Fruit fly (Drosophila melanogaster) whole organism, prepupa: ENCODE measurements around the gene Cen.

Source experiments
- CG10631 ChIP-seq: fragments of 200-800 bp; sonication (Bioruptor generic); optimal IDR thresholded peaks from 2 replicates; lab custom pipeline; 2016; ENCODE audit warnings: missing biosample characterization, missing genetic modification characterization
- CG10669 ChIP-seq: fragments of 200-800 bp; sonication (Bioruptor generic); optimal IDR thresholded peaks from 3 replicates; lab custom pipeline; 2018; ENCODE audit warnings: missing biosample characterization, mild to moderate bottlenecking, missing genetic modification characterization, moderate library complexity
- CG11294 ChIP-seq: fragments of 200-800 bp; sonication (Bioruptor generic); IDR thresholded peaks from 2 replicates; pipeline ENCODE4 v1.3.6; 2022; ENCODE audit warnings: missing biosample characterization, missing genetic modification characterization
- CG11762 ChIP-seq: fragments of 200-800 bp; sonication (Bioruptor generic); optimal IDR thresholded peaks from 3 replicates; lab custom pipeline; 2016; ENCODE audit warnings: missing biosample characterization, missing genetic modification characterization; ENCODE audit not compliant: insufficient read depth
- CG11902 ChIP-seq: fragments of 200-800 bp; sonication (Bioruptor generic); optimal IDR thresholded peaks from 3 replicates; lab custom pipeline; 2016; ENCODE audit warnings: missing biosample characterization, missing genetic modification characterization
- CG15336 ChIP-seq: fragments of 200-800 bp; sonication (Bioruptor generic); IDR thresholded peaks from 2 replicates; pipeline ENCODE4 v1.3.6; 2022; ENCODE audit warnings: missing biosample characterization, missing genetic modification characterization
- CG1621 ChIP-seq: fragments of 200-800 bp; sonication (Bioruptor generic); optimal IDR thresholded peaks from 3 replicates; lab custom pipeline; 2018; ENCODE audit warnings: missing biosample characterization, mild to moderate bottlenecking, missing genetic modification characterization
- CG16779 ChIP-seq: fragments of 200-800 bp; sonication (Bioruptor generic); optimal IDR thresholded peaks from 3 replicates; lab custom pipeline; 2017; ENCODE audit warnings: missing biosample characterization, mild to moderate bottlenecking, missing genetic modification characterization
- CG3032 ChIP-seq: fragments of 200-800 bp; optimal IDR thresholded peaks from 2 replicates; lab custom pipeline; 2019; ENCODE audit warnings: missing biosample characterization, mild to moderate bottlenecking, missing genetic modification characterization, moderate library complexity
- CG32006 ChIP-seq: fragments of 200-800 bp; sonication (Bioruptor generic); optimal IDR thresholded peaks from 3 replicates; lab custom pipeline; 2017; ENCODE audit warnings: missing biosample characterization, mild to moderate bottlenecking, missing genetic modification characterization
- CG34406 ChIP-seq: fragments of 200-800 bp; sonication (Bioruptor generic); optimal IDR thresholded peaks from 3 replicates; lab custom pipeline; 2016; ENCODE audit warnings: missing biosample characterization, missing genetic modification characterization
- CG3919 ChIP-seq: fragments of 200-800 bp; sonication (Bioruptor generic); optimal IDR thresholded peaks from 3 replicates; lab custom pipeline; 2016; ENCODE audit warnings: missing biosample characterization, missing genetic modification characterization
- CG4318 ChIP-seq: fragments of 200-800 bp; sonication (Bioruptor generic); optimal IDR thresholded peaks from 3 replicates; lab custom pipeline; 2017; ENCODE audit warnings: missing biosample characterization, mild to moderate bottlenecking, missing genetic modification characterization
- CG6163 ChIP-seq: fragments of 200-800 bp; sonication (Bioruptor generic); IDR thresholded peaks from 3 replicates; pipeline ENCODE4 v1.3.6; 2022; ENCODE audit warnings: missing biosample characterization, missing genetic modification characterization
- CG6792 ChIP-seq: fragments of 200-800 bp; sonication (Bioruptor generic); optimal IDR thresholded peaks from 3 replicates; lab custom pipeline; 2016; ENCODE audit warnings: missing biosample characterization, missing genetic modification characterization
- CG6808 ChIP-seq: fragments of 200-800 bp; sonication (Bioruptor generic); optimal IDR thresholded peaks from 3 replicates; lab custom pipeline; 2017; ENCODE audit warnings: missing biosample characterization, missing genetic modification characterization, mild to moderate bottlenecking, moderate library complexity, missing genetic modification reagents
- CG7368 ChIP-seq: fragments of 200-800 bp; sonication (Bioruptor generic); optimal IDR thresholded peaks from 3 replicates; lab custom pipeline; 2016; ENCODE audit warnings: missing biosample characterization, missing genetic modification characterization
- CG8119 ChIP-seq: fragments of 200-800 bp; sonication (Bioruptor generic); IDR thresholded peaks from 3 replicates; pipeline ENCODE4 v1.3.6; 2022; ENCODE audit warnings: missing biosample characterization, missing genetic modification characterization
- CG8632 ChIP-seq: fragments of 200-800 bp; sonication (Bioruptor generic); optimal IDR thresholded peaks from 3 replicates; lab custom pipeline; 2016; ENCODE audit warnings: missing biosample characterization, missing genetic modification characterization
- CG9139 ChIP-seq: fragments of 200-800 bp; sonication (Bioruptor generic); optimal IDR thresholded peaks from 3 replicates; lab custom pipeline; 2017; ENCODE audit warnings: missing biosample characterization, mild to moderate bottlenecking, missing genetic modification characterization
- Eip78C ChIP-seq: fragments of 200-800 bp; sonication (Bioruptor generic); peaks from one replicate; lab custom pipeline; 2016; ENCODE audit warnings: missing biosample characterization, missing genetic modification characterization
- Eip93F ChIP-seq: fragments of 200-800 bp; sonication (Bioruptor generic); optimal IDR thresholded peaks from 2 replicates; lab custom pipeline; 2016; ENCODE audit warnings: missing biosample characterization, mild to moderate bottlenecking, missing genetic modification characterization
- Ets21C ChIP-seq: fragments of 200-800 bp; sonication (Bioruptor generic); optimal IDR thresholded peaks from 3 replicates; lab custom pipeline; 2016; ENCODE audit warnings: missing biosample characterization, missing genetic modification characterization
- Ets96B ChIP-seq: fragments of 200-800 bp; optimal IDR thresholded peaks from 2 replicates; lab custom pipeline; 2019; ENCODE audit warnings: missing biosample characterization, mild to moderate bottlenecking, missing genetic modification characterization, moderate library complexity
- Hr38 ChIP-seq: sonication (Bioruptor generic); optimal IDR thresholded peaks from 2 replicates; lab custom pipeline; 2016; ENCODE audit warnings: missing biosample characterization, missing genetic modification characterization
- Hr39 ChIP-seq: fragments of 200-800 bp; sonication (Bioruptor generic); optimal IDR thresholded peaks from 2 replicates; lab custom pipeline; 2016; ENCODE audit warnings: missing biosample characterization, missing genetic modification characterization
- Lpt ChIP-seq: fragments of 200-800 bp; sonication (Bioruptor generic); optimal IDR thresholded peaks from 3 replicates; lab custom pipeline; 2016; ENCODE audit warnings: missing biosample characterization, missing genetic modification characterization
- Met ChIP-seq: fragments of 200-800 bp; sonication (Bioruptor generic); optimal IDR thresholded peaks from 3 replicates; lab custom pipeline; 2016; ENCODE audit warnings: missing biosample characterization, missing genetic modification characterization
- OdsH ChIP-seq: fragments of 200-800 bp; sonication (Bioruptor generic); optimal IDR thresholded peaks from 3 replicates; lab custom pipeline; 2016; ENCODE audit warnings: missing biosample characterization, missing genetic modification characterization
- Smox ChIP-seq: fragments of 200-800 bp; sonication (Bioruptor generic); optimal IDR thresholded peaks from 3 replicates; lab custom pipeline; 2016; ENCODE audit warnings: missing biosample characterization, missing genetic modification characterization
- Sox102F ChIP-seq: fragments of 200-800 bp; sonication (Bioruptor generic); optimal IDR thresholded peaks from 2 replicates; lab custom pipeline; 2016; ENCODE audit warnings: missing biosample characterization, mild to moderate bottlenecking, missing genetic modification characterization
- Sox14 ChIP-seq: fragments of 200-800 bp; sonication (Bioruptor generic); optimal IDR thresholded peaks from 3 replicates; lab custom pipeline; 2016; ENCODE audit warnings: missing biosample characterization, missing genetic modification characterization
- Sox15 ChIP-seq: fragments of 200-800 bp; sonication (Bioruptor generic); optimal IDR thresholded peaks from 3 replicates; lab custom pipeline; 2016; ENCODE audit warnings: missing biosample characterization, missing genetic modification characterization
- achi ChIP-seq: fragments of 200-800 bp; sonication (Bioruptor generic); optimal IDR thresholded peaks from 3 replicates; lab custom pipeline; 2016; ENCODE audit warnings: missing biosample characterization, missing genetic modification characterization
- acj6 ChIP-seq: fragments of 200-800 bp; sonication (Bioruptor generic); optimal IDR thresholded peaks from 3 replicates; lab custom pipeline; 2016; ENCODE audit warnings: missing biosample characterization, missing genetic modification characterization
- cyc ChIP-seq: fragments of 200-800 bp; sonication (Bioruptor generic); optimal IDR thresholded peaks from 3 replicates; lab custom pipeline; 2016; ENCODE audit warnings: missing biosample characterization, missing genetic modification characterization
- dac ChIP-seq: fragments of 200-800 bp; sonication (Bioruptor generic); optimal IDR thresholded peaks from 2 replicates; lab custom pipeline; 2017; ENCODE audit warnings: missing biosample characterization, mild to moderate bottlenecking, missing genetic modification characterization
- eg ChIP-seq: fragments of 200-800 bp; sonication (Bioruptor generic); IDR thresholded peaks from 3 replicates; pipeline ENCODE4 v1.3.6; 2022; ENCODE audit warnings: missing biosample characterization, missing genetic modification characterization
- esn ChIP-seq: fragments of 200-800 bp; sonication (Bioruptor generic); optimal IDR thresholded peaks from 2 replicates; lab custom pipeline; 2016; ENCODE audit warnings: missing biosample characterization, mild to moderate bottlenecking, missing genetic modification characterization, moderate library complexity
- lz ChIP-seq: fragments of 200-800 bp; sonication (Bioruptor generic); optimal IDR thresholded peaks from 3 replicates; lab custom pipeline; 2016; ENCODE audit warnings: missing biosample characterization, missing genetic modification characterization
- pdm3 ChIP-seq: fragments of 200-800 bp; sonication (Bioruptor generic); optimal IDR thresholded peaks from 3 replicates; lab custom pipeline; 2016; ENCODE audit warnings: missing biosample characterization, missing genetic modification characterization
- salr ChIP-seq, 2 experiments: fragments of 200-800 bp; sonication (Bioruptor generic); optimal IDR thresholded peaks; 3 replicates each; lab custom pipeline; 2016 to 2018; ENCODE audit warnings: missing biosample characterization in 2 of 2, missing genetic modification characterization in 2 of 2, mild to moderate bottlenecking in 1 of 2
- spab ChIP-seq: fragments of 200-800 bp; sonication (Bioruptor generic); optimal IDR thresholded peaks from 2 replicates; lab custom pipeline; 2017; ENCODE audit warnings: missing biosample characterization, mild to moderate bottlenecking, missing genetic modification characterization, missing genetic modification reagents
- ss ChIP-seq, 2 experiments: fragments of 200-800 bp; sonication (Bioruptor generic); optimal IDR thresholded peaks; 2 replicates in 1 of 2; 3 replicates in 1 of 2; lab custom pipeline; 2017 to 2018; ENCODE audit warnings: mild to moderate bottlenecking in 2 of 2, missing biosample characterization in 2 of 2, missing genetic modification characterization in 2 of 2, moderate library complexity in 1 of 2
- svp ChIP-seq: fragments of 200-800 bp; sonication (Bioruptor generic); peaks from one replicate; lab custom pipeline; 2016; ENCODE audit warnings: missing biosample characterization, missing genetic modification characterization
- topi ChIP-seq: fragments of 200-800 bp; sonication (Bioruptor generic); optimal IDR thresholded peaks from 3 replicates; lab custom pipeline; 2016; ENCODE audit warnings: missing biosample characterization, missing genetic modification characterization
- vri ChIP-seq: fragments of 200-800 bp; sonication (Bioruptor generic); optimal IDR thresholded peaks from 3 replicates; lab custom pipeline; 2016; ENCODE audit warnings: missing biosample characterization, mild to moderate bottlenecking, missing genetic modification characterization

The Cen gene

DNA sequence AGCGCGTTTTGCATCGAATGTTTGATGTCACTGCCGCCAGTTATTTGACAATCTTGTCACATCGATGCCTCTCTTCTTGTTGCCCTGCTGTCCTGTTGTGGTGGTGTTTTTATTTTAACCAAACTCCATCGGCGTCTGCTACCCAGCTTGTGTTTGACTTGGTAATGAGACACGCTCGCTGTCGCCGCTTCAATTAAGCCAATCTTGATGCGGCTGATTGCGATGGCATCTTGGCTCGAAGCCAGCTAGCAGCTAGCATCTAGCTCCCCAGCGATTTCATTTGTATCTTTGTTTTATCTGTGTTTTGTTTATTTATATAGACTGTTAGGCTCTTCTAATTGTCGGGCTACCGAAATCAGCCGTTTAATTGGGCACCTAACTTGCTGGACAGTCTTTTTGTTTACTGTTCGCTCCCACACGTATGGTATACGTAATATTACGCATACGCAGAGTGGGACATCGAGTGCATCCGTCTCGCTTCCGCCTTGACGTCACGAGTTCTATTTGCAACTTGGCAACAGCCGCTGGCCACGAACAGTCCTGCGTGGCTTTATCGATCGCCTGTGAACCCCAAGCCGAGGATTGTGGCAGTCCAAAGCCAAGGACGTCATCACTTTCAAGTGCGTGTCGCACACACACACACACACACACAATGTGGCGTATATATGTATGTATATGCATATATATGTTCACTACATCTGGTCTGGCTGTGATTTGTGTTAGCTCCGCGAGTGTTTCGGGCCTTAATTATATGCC, 23.0 kb upstream of the Cen start:
- TF ChIP-seq CG15336 (GFP tag; lab: Robert Waterston, UW) (no peak), ss (GFP tag; optimal IDR thresholded peaks at IDR 0.05; lab: Kevin White, UChicago) (peak in 1 of 2 experiments; percentile 19), Smox (GFP tag; lab: Kevin White, UChicago) (no peak)

dm6 chr2L:20700534-20701239, 19.0 kb upstream of the Cen start:
- TF ChIP-seq svp (GFP tag; lab: Kevin White, UChicago) (peak; percentile 85), CG8632 (GFP tag; lab: Kevin White, UChicago) (peak; percentile 75), CG7368 (GFP tag; lab: Kevin White, UChicago) (peak; percentile 38), dac (GFP tag; lab: Kevin White, UChicago) (no peak), CG3032 (peak; percentile 76), Ets21C (GFP tag; lab: Kevin White, UChicago) (peak; percentile 49), pdm3 (peak; percentile 51), vri (peak; percentile 71), CG11902 (GFP tag; lab: Kevin White, UChicago) (peak; percentile 57), OdsH (peak; percentile 80), CG3919 (peak; percentile 75), topi (GFP tag; lab: Kevin White, UChicago) (no peak), CG10631 (GFP tag; lab: Kevin White, UChicago) (peak; percentile 85), Hr39 (GFP tag; lab: Kevin White, UChicago) (peak; percentile 62), CG9139 (GFP tag; lab: Kevin White, UChicago) (no peak), CG8119 (GFP tag; lab: Robert Waterston, UW) (peak; percentile 77), CG32006 (GFP tag; lab: Kevin White, UChicago) (peak; percentile 82), CG6792 (peak; percentile 80), lz (GFP tag; lab: Kevin White, UChicago) (peak; percentile 77), cyc (GFP tag; lab: Kevin White, UChicago) (peak; percentile 57), CG11762 (GFP tag; lab: Kevin White, UChicago) (no peak), Sox15 (GFP tag; lab: Kevin White, UChicago) (peak; percentile 64), CG34406 (GFP tag; lab: Kevin White, UChicago) (peak; percentile 82), CG4318 (GFP tag; lab: Kevin White, UChicago) (peak; percentile 40), CG6808 (peak; percentile 53), Eip93F (GFP tag; lab: Kevin White, UChicago) (peak; percentile 48), acj6 (GFP tag; lab: Kevin White, UChicago) (peak; percentile 80), Met (GFP tag; lab: Kevin White, UChicago) (peak; percentile 78), CG11294 (GFP tag; lab: Robert Waterston, UW) (peak; percentile 39; the same call in 1 of the 2 replicates), Smox (GFP tag; lab: Kevin White, UChicago) (peak; percentile 65), CG10669 (GFP tag; lab: Kevin White, UChicago) (peak; percentile 64), Sox14 (GFP tag; lab: Kevin White, UChicago) (peak; percentile 69), eg (peak; percentile 73), Eip78C (peak; percentile 89), CG15336 (GFP tag; lab: Robert Waterston, UW) (peak; percentile 78), CG16779 (tag; lab: Kevin White, UChicago) (peak; percentile 39), achi (GFP tag; lab: Kevin White, UChicago) (peak; percentile 88), spab (GFP tag; lab: Kevin White, UChicago) (peak; percentile 63), CG6163 (GFP tag; lab: Robert Waterston, UW) (peak; percentile 84), ss (GFP tag; optimal IDR thresholded peaks at IDR 0.05; lab: Kevin White, UChicago) (peak; percentile 46 to 58), esn (peak; percentile 84), Hr38 (GFP tag; lab: Kevin White, UChicago) (no peak), salr (GFP tag; optimal IDR thresholded peaks at IDR 0.05; lab: Kevin White, UChicago) (peak; percentile 56 to 60), Sox102F (GFP tag; lab: Kevin White, UChicago) (peak; percentile 70), Ets96B (tag; lab: Kevin White, UChicago) (peak; percentile 69), CG1621 (peak; percentile 22), Lpt (GFP tag; lab: Kevin White, UChicago) (peak; percentile 58)
